Worm (Caenorhabditis elegans) whole organism, L2 larva: ENCODE results near the gene F41H10.4.

Experiments
- ama-1 ChIP-seq: fragments of 150-350 bp; optimal IDR thresholded peaks from 2 replicates; lab custom pipeline; 2018; ENCODE audit warnings: inconsistent platforms
- nhr-77 ChIP-seq: fragments of 150-350 bp; optimal IDR thresholded peaks from 2 replicates; lab custom pipeline; 2014; ENCODE audit warnings: missing biosample characterization, missing genetic modification characterization

- no peak for TF ChIP-seq ama-1 (lab: Kevin White, UChicago)
- TF ChIP-seq nhr-77 (tag; lab: Kevin White, UChicago): no peak
These were observed 32.4 kb downstream of the F41H10.4 start, which contains the start of gene ZK616.3 for ce11 chrIV:5396769-5397168.
